Fruit fly (Drosophila melanogaster) whole organism, larva: ENCODE measurements around the gene CG31775.
A peak's percentile ranks its signal among the peaks of the same experiment; 100 is the strongest.

Experiments
- noc ChIP-seq: fragments of 200-800 bp; sonication (Bioruptor generic); optimal IDR thresholded peaks from 3 replicates; lab custom pipeline; 2019; ENCODE audit warnings: missing biosample characterization, mild to moderate bottlenecking, missing genetic modification characterization, moderate library complexity

The CG31775 gene

DNA sequence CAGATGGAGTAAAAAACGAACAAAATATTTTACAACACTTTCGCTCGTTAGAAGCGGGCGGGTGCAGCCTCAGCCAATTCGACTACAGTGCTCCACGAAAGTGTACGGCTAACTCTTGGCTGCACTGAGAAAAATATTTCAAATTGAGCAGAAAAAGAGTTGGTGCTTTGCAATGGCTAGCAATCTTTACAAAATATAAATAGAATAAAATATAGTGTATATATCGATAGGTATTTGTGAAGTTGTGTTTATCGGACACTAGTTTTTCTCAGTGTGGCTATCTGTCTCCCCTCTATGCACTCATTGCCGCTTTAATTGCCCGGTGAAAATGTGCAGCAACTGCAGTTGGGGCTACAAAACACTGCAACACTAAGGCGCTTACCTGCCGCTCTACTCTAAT, 36.1 kb downstream of the CG31775 start:
- no peak for TF ChIP-seq noc (tag; lab: Kevin White, UChicago)

DNA sequence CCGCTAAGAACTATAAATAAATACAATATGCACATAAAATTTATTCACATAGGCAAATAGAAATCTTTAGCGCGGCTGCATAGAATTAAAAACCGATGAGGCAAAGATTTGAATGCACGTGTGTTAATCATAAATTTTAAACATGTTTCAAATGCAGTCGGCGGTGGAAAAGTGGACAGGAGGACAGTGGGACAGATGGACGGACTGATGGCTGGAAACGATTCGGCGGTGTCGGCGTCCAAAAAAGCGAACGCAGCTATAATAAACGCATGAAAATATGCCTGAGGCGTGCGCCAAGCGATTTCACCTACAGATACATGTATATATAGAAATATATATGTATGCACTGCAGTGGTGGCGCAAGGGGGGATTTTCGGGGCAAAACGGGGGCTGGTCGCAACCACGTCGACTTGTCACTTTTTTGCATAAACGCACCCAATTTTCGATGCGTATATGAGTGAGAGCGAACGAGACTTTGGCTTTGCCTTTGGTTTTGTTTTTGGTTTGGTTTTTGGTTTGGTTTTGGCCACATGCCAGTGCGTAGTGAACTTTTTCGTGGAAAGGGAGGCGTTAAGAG, 38.0 kb downstream of the CG31775 start:
- no peak for TF ChIP-seq noc (tag; lab: Kevin White, UChicago)

DNA sequence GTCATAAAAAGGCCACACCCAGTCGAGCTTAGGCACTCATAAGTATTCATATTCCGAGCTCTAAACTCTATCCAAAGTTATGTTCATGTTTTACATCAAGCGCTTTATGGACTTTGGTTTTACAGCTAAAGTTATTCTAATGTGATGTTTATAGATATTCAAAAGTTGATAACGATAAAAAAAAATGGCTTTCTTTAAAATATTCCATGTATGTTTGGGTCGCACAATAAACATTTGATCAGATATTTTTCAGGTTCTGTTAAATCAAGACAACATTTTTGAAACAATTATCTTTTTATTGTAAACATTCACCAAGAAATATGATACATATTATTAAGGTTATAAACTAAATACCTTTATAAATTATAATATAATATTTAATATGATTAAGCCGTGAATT, 38.6 kb downstream of the CG31775 start:
- no peak for TF ChIP-seq noc (tag; lab: Kevin White, UChicago)

DNA sequence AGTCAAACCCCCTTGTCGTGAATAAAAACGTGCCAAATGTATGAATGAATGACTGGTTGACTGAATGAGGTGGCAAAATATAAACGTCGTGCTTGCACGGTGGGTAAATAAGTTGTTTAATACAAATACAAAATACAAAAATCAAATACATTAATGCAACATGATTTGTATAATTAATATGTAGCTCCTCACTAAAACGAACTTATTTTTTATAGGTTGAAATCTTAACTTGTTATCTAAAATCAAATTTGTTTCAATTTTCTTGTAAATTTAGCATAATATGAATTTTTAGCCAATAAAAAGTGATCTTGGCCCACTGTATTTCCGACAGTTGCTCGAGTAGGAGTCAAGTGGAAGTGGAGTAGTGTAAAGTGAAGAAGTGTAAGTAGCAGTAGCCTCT, 39.6 kb downstream of the CG31775 start:
- TF ChIP-seq noc (tag; lab: Kevin White, UChicago) = peak; percentile 15

DNA sequence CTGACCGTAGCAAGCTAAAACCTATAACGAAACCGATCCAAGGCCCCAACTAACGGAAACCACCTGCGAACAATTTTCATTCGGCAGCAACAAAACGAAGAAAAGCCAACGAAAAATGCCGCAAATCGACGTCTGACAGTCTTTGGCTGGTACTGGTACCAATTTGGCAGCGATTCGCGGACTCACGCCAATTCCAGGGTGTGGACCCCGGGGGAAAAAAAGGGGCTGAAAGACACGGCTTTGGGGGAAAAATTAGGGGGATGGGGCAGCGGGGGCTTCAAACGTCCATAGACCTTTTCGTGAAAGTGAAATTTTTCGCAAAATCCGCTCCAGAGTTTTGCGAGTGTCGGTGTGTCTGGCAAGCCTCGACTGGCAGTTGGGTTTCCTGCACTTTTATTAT, 43.9 kb downstream of the CG31775 start:
- no peak for TF ChIP-seq noc (tag; lab: Kevin White, UChicago)

DNA sequence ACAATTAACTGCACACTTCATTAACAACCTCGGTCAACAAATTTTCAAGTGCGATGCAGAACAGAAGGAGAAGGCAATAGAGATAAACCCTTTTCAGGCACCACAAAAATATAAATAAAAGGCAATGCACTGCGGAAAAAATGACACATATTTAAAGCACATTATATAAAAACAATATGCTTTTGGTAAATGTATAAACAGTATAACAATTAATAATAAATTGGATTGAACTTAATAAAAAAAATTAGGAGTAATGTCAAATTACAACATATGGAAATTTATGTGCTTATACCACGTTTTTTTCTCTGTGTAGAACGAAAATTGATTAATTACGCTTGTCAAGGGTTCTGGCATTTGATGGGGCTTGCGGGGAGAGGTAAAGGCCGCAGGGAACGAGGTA, 46.8 kb downstream of the CG31775 start:
- no peak for TF ChIP-seq noc (tag; lab: Kevin White, UChicago)

DNA sequence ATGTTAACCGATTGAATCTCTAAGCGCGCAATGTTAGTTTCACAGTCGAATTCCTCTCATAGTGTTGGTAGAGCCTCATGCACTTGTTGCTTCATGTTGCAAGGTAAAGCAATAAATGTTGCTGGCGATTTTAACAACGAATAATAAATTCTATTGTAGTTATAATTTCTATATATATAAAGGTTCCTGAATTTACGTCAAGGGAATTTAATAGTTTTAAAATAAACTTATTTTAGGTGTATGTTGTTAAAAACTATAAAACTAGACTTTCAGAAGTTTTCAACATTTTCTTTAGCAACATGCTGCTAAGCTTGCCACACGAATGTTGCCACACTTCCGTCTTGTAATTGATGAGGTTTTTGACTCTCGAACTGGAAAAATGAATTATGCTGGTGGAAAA, 47.3 kb downstream of the CG31775 start:
- TF ChIP-seq noc (tag; lab: Kevin White, UChicago) = no peak

DNA sequence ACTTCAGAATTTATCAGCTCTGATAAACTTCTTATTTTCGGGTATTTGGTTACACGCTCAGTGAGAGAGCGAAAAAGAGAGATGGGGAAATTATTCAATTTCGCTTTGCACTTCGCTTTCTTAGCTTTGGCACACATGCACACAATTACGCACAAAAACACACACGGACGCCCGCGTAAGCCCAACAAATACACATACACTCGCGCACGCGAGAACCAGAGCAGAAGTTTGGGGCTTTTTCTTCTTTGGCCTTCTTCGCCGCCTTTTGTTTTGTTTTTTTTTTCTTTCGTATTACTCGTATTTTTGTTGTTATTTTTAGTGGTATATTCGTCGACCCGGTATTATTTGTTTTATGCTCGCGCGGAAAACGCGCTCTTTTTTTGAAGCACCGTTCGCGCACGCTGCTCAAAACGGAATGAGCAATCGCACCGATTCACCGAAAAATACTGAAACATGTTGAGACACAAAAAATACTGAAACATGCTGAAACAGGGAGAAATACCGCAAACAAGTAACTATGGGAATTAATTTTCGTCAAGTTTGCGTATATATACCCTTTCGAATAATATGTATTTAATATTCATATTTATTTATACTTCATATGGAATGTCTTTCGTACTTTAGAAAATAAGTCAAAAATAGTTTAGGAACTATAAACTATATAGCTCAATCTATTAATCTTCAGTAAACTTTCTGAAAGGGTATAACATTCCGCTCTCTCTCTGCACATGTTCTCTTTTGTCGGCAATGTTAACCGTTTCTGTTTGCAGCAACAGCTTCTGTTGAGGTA, 48.5 kb downstream of the CG31775 start, which contains the start of gene osp:
Gene osp (minus strand): TSS at position 419 of the 790 bp plus-strand sequence.
- peak; percentile 84 for TF ChIP-seq noc (tag; lab: Kevin White, UChicago)

DNA sequence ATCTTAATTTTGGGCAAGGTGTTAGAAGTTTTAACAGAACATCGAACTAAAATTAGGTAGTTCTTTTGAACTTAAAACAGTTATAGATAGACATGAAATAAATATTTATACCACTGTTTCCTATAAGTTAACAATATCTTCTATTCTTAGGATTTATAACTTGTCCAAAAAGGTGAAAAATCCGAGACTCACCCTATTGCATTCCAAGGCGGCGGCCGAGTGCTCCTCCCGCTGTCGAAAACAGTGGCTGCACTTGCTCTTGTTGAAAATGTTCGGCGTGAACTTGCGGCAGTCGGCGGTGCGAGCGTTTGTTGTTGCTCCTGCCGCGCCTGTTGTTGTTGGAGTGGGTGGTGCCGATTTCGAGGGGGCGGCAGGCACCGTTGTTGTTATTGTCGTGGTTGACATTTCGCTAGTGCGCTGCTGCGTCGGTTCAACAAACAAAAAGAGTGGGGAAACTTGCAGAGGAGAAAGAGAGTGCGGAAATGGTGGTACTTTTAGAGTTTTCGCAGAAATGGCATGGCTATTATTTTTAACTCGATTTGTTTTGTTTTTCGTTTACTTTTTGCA, 49.2 kb downstream of the CG31775 start:
- no peak for TF ChIP-seq noc (tag; lab: Kevin White, UChicago)

DNA sequence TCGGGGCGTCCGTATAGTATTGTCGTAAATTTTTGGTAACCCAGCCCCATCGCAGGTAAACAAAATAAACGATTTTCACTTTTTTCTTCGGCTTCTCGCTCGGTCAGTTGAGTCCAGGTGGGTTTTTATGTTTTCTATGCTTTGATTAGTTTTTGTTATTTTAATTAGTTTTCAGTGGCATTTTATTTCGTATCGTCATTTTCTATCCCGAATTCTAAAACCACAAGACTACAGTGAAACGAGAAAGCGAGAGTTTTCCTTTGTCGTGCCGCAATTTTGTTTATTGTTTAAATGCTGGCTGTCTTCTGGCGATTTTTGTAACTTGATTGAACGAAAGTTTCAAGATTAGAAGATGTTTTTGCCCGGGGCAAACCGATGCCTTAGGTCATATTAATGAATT, 50.2 kb downstream of the CG31775 start:
- TF ChIP-seq noc (tag; lab: Kevin White, UChicago) = no peak
